Fruit fly (Drosophila melanogaster): ENCODE results near the gene CG7910.

CG7910 gene

DNA sequence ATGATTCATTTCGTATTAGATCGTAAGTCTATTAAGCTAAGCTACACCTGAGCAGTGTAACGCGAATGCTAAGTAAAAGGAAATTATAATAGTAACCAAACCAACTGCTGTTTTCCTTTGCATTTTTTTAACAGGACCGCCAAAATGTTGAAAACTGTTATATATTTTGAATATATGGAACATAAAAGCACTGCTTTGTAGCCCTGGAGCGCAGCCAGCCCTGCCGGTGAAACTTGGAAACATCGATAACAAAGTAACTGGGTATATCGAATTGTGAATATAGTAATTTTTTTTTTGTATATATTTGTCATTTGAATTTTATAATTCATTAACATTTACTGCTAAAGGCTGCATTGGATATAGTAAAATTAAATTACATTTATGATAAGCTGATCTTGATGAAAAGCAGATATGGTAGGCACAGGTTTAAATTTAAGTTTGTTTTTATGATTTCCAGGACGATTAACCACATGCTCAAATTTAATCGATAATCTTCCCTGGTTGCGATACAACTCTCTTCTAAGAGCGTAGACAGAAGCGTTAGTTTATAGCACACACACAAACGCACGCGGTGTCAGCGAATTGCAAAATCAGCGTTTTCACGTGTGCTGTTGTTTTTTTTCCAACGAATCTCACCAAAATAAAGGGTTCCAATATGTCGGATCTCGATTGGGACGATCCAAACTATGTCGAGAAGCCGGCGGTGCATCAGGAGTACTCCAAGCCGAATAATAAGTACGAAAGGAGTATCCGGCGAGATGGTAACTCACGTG is 35.3 kb downstream of the CG7910 start, which contains the start of gene CG7878 (continued):
- TF ChIP-seq dati (GFP tag; IDR thresholded peaks at IDR 0.05) (no peak), kni (GFP tag; optimal IDR thresholded peaks at IDR 0.05) (peak; percentile 40), CG12659 (GFP tag; optimal IDR thresholded peaks at IDR 0.05) (peak; percentile 81), otp (GFP tag; IDR thresholded peaks at IDR 0.05) (no peak), pzg (GFP tag; optimal IDR thresholded peaks at IDR 0.05) (peak; percentile 74), Sox102F (GFP tag; optimal IDR thresholded peaks at IDR 0.05) (peak; percentile 33), onecut (GFP tag; IDR thresholded peaks at IDR 0.05) (peak; percentile 38), trem (tag; optimal IDR thresholded peaks at IDR 0.05) (peak; percentile 32), unc-4 (GFP tag; IDR thresholded peaks at IDR 0.05; ENCODE audit: partially characterized antibody) (peak; percentile 84), CG33557 (GFP tag; optimal IDR thresholded peaks at IDR 0.05) (peak; percentile 33), lmd (GFP tag; IDR thresholded peaks at IDR 0.05) (peak; percentile 58; the same call in 1 of the 2 replicates), da (GFP tag; optimal IDR thresholded peaks at IDR 0.05) (no peak), H2.0 (GFP tag; IDR thresholded peaks at IDR 0.05) (no peak), CG17361 (GFP tag; IDR thresholded peaks at IDR 0.05) (peak; percentile 69; the same call in 2 of the 3 replicates), Hr3 (GFP tag; optimal IDR thresholded peaks at IDR 0.05) (peak; percentile 58), CTCF (GFP tag; optimal IDR thresholded peaks at IDR 0.05) (no peak), Neu2 (GFP tag; optimal IDR thresholded peaks at IDR 0.05; ENCODE audit: borderline replicate concordance) (no peak), CG8290 (GFP tag; optimal IDR thresholded peaks at IDR 0.05) (peak; percentile 82), CG8290 (tag; optimal IDR thresholded peaks at IDR 0.05) (peak; percentile 51 to 87), bab2 (GFP tag; optimal IDR thresholded peaks at IDR 0.05) (peak; percentile 65), CG15269 (tag; optimal IDR thresholded peaks at IDR 0.05) (peak; percentile 57), Fer2 (tag; optimal IDR thresholded peaks at IDR 0.05) (peak; percentile 37), pan (optimal IDR thresholded peaks at IDR 0.05) (no peak), pan (GFP tag; optimal IDR thresholded peaks at IDR 0.05 in 1 of 2, IDR thresholded peaks at IDR 0.05 in 1 of 2) (peak in 1 of 2 experiments; percentile 19), D19B (GFP tag; optimal IDR thresholded peaks at IDR 0.05) (peak; percentile 11), Bdp1 (GFP tag; optimal IDR thresholded peaks at IDR 0.05) (no peak), Six4 (GFP tag; optimal IDR thresholded peaks at IDR 0.05) (peak; percentile 29), ttk (GFP tag; IDR thresholded peaks at IDR 0.05) (no peak), CG4360 (GFP tag; IDR thresholded peaks at IDR 0.05) (no peak), CG6254 (GFP tag; optimal IDR thresholded peaks at IDR 0.05) (peak; percentile 9), vvl (GFP tag; IDR thresholded peaks at IDR 0.05) (peak; percentile 79), Lim3 (GFP tag; IDR thresholded peaks at IDR 0.05) (no peak), Hand (GFP tag; optimal IDR thresholded peaks at IDR 0.05) (no peak), slbo (GFP tag; IDR thresholded peaks at IDR 0.05) (peak; percentile 78), z (GFP tag; IDR thresholded peaks at IDR 0.05) (no peak), BtbVII (GFP tag; optimal IDR thresholded peaks at IDR 0.05) (no peak), CG7928 (GFP tag; optimal IDR thresholded peaks at IDR 0.05) (peak; percentile 99), maf-S (GFP tag; optimal IDR thresholded peaks at IDR 0.05) (no peak), Side (GFP tag; optimal IDR thresholded peaks at IDR 0.05) (peak; percentile 52), CG7839 (tag; optimal IDR thresholded peaks at IDR 0.05) (peak; percentile 56), slou (GFP tag; optimal IDR thresholded peaks at IDR 0.05) (peak; percentile 52), tgo (GFP tag; IDR thresholded peaks at IDR 0.05) (peak; percentile 36; the same call in 2 of the 3 replicates), CG12104 (GFP tag; optimal IDR thresholded peaks at IDR 0.05) (peak; percentile 19), odd (GFP tag; optimal IDR thresholded peaks at IDR 0.05) (no peak), MESR4 (GFP tag; optimal IDR thresholded peaks at IDR 0.05) (no peak), Antp (GFP tag; optimal IDR thresholded peaks at IDR 0.05) (peak; percentile 48), Trl (optimal IDR thresholded peaks at IDR 0.05) (peak in 1 of 2 experiments; percentile 20), Trl (GFP tag; optimal IDR thresholded peaks at IDR 0.05) (peak; percentile 49), tx (GFP tag; optimal IDR thresholded peaks at IDR 0.05) (peak; percentile 51), crc (GFP tag; optimal IDR thresholded peaks at IDR 0.05) (no peak), Sin3A (optimal IDR thresholded peaks at IDR 0.05) (peak; percentile 46), CG16813 (GFP tag; IDR thresholded peaks at IDR 0.05; ENCODE audit: partially characterized antibody) (peak; percentile 76)
